Fruit fly (Drosophila melanogaster) whole organism, wandering third instar larva: Measurements from ENCODE around the gene Sas-6.
A peak's percentile ranks its signal among the peaks of the same experiment; 100 is the strongest.

Experiments used
- Abd-B ChIP-seq: fragments of >200 bp; optimal IDR thresholded peaks from 2 replicates; lab custom pipeline; 2017; ENCODE audit warnings: missing biosample characterization, missing genetic modification characterization
- CG32264 ChIP-seq: fragments of 200-800 bp; sonication (Bioruptor generic); optimal IDR thresholded peaks from 2 replicates; lab custom pipeline; 2016; ENCODE audit warnings: missing biosample characterization, missing genetic modification characterization
- CG9705 ChIP-seq: fragments of 200-800 bp; sonication (Bioruptor generic); optimal IDR thresholded peaks from 2 replicates; lab custom pipeline; 2018; ENCODE audit warnings: missing biosample characterization, mild to moderate bottlenecking, missing genetic modification characterization
- CrebA ChIP-seq: fragments of 200-800 bp; sonication (Bioruptor generic); optimal IDR thresholded peaks from 2 replicates; lab custom pipeline; 2016; ENCODE audit warnings: missing biosample characterization, mild to moderate bottlenecking, missing genetic modification characterization, borderline replicate concordance
- Dfd ChIP-seq: fragments of >200 bp; optimal IDR thresholded peaks from 2 replicates; lab custom pipeline; 2017; ENCODE audit warnings: missing biosample characterization, missing genetic modification characterization
- Dif ChIP-seq: fragments of 200-275, 200-300 bp; sonication (Bioruptor generic); optimal IDR thresholded peaks from 2 replicates; lab custom pipeline; 2018; ENCODE audit warnings: missing biosample characterization, missing genetic modification characterization; ENCODE audit not compliant: partially characterized antibody
- GATAd ChIP-seq: sonication (Bioruptor generic); optimal IDR thresholded peaks from 2 replicates; lab custom pipeline; 2016; ENCODE audit warnings: missing biosample characterization, missing genetic modification characterization
- HLH106 ChIP-seq: fragments of 200-800 bp; optimal IDR thresholded peaks from 3 replicates; lab custom pipeline; 2019; ENCODE audit warnings: missing biosample characterization, mild to moderate bottlenecking, missing genetic modification characterization, moderate library complexity
- Hnf4 ChIP-seq: fragments of 200-800 bp; sonication (Bioruptor generic); optimal IDR thresholded peaks from 2 replicates; lab custom pipeline; 2016; ENCODE audit warnings: missing biosample characterization, mild to moderate bottlenecking, missing genetic modification characterization
- Hr78 ChIP-seq: fragments of >200 bp; optimal IDR thresholded peaks from 2 replicates; lab custom pipeline; 2017; ENCODE audit warnings: missing biosample characterization, missing genetic modification characterization
- Hr83 ChIP-seq: fragments of 200-300 bp; sonication (Bioruptor generic); optimal IDR thresholded peaks from 2 replicates; lab custom pipeline; 2016; ENCODE audit warnings: missing biosample characterization, mild to moderate bottlenecking, missing genetic modification characterization, moderate library complexity; ENCODE audit not compliant: poor library complexity, severe bottlenecking
- Jra ChIP-seq: sonication (Bioruptor generic); optimal IDR thresholded peaks from 2 replicates; lab custom pipeline; 2016; ENCODE audit warnings: missing biosample characterization, missing genetic modification characterization
- Mio ChIP-seq: sonication (Bioruptor generic); optimal IDR thresholded peaks from 2 replicates; lab custom pipeline; 2016; ENCODE audit warnings: missing biosample characterization, missing genetic modification characterization
- Myc ChIP-seq: fragments of >200 bp; optimal IDR thresholded peaks from 2 replicates; lab custom pipeline; 2017
- N ChIP-seq: fragments of >200 bp; optimal IDR thresholded peaks from 2 replicates; lab custom pipeline; 2018; ENCODE audit warnings: missing biosample characterization, missing external identifiers, missing genetic modification characterization
- OdsH ChIP-seq: fragments of 200-800 bp; sonication (Bioruptor generic); optimal IDR thresholded peaks from 2 replicates; lab custom pipeline; 2016; ENCODE audit warnings: missing biosample characterization, mild to moderate bottlenecking, missing genetic modification characterization
- Rel ChIP-seq, 2 experiments: fragments of 200-800 bp; sonication (Bioruptor generic) in 1 of 2; optimal IDR thresholded peaks; 2 replicates in 1 of 2; 3 replicates in 1 of 2; lab custom pipeline; 2016 to 2019; ENCODE audit warnings: mild to moderate bottlenecking in 2 of 2, missing biosample characterization in 2 of 2, missing genetic modification characterization in 2 of 2, moderate library complexity in 1 of 2
- Sp1 ChIP-seq: fragments of 200-800 bp; sonication (Bioruptor generic); optimal IDR thresholded peaks from 3 replicates; lab custom pipeline; 2019; ENCODE audit warnings: missing biosample characterization, mild to moderate bottlenecking, missing genetic modification characterization, moderate library complexity
- Vsx2 ChIP-seq: fragments of 200-300, 225-300 bp; sonication (Bioruptor generic); optimal IDR thresholded peaks from 2 replicates; lab custom pipeline; 2018; ENCODE audit warnings: missing biosample characterization, missing genetic modification characterization; ENCODE audit not compliant: partially characterized antibody
- br ChIP-seq: fragments of 200-800 bp; sonication (Bioruptor generic); optimal IDR thresholded peaks from 2 replicates; lab custom pipeline; 2016; ENCODE audit warnings: missing biosample characterization, missing genetic modification characterization
- brk ChIP-seq: fragments of 200-800 bp; sonication (Bioruptor generic); optimal IDR thresholded peaks from 2 replicates; lab custom pipeline; 2016; ENCODE audit warnings: missing biosample characterization, mild to moderate bottlenecking, missing genetic modification characterization
- dl ChIP-seq, 2 experiments: fragments of 175-275, 200-275 bp in 1 of 2; fragments of 200-275 bp in 1 of 2; sonication (Bioruptor generic); optimal IDR thresholded peaks; lab custom pipeline; 2018; ENCODE audit warnings: mild to moderate bottlenecking in 2 of 2, missing biosample characterization in 2 of 2, missing genetic modification characterization in 2 of 2, moderate library complexity in 2 of 2; ENCODE audit not compliant: partially characterized antibody in 2 of 2, insufficient read depth in 1 of 2
- dmrt93B ChIP-seq: fragments of 200-800 bp; sonication (Bioruptor generic); optimal IDR thresholded peaks from 2 replicates; lab custom pipeline; 2018; ENCODE audit warnings: missing biosample characterization, mild to moderate bottlenecking, missing genetic modification characterization
- dsf ChIP-seq: sonication (Bioruptor generic); optimal IDR thresholded peaks from 2 replicates; lab custom pipeline; 2016; ENCODE audit warnings: missing biosample characterization, missing genetic modification characterization, borderline replicate concordance
- ey ChIP-seq: fragments of 200-800 bp; sonication (Bioruptor generic); optimal IDR thresholded peaks from 2 replicates; lab custom pipeline; 2016; ENCODE audit warnings: missing biosample characterization, missing genetic modification characterization
- foxo ChIP-seq, 2 experiments: fragments of 200-800 bp; sonication (Bioruptor generic); optimal IDR thresholded peaks; 2 replicates in 1 of 2; 3 replicates in 1 of 2; lab custom pipeline; 2016 to 2017; ENCODE audit warnings: missing biosample characterization in 2 of 2, missing genetic modification characterization in 2 of 2
- fru ChIP-seq: fragments of 200-800 bp; sonication (Bioruptor generic); optimal IDR thresholded peaks from 3 replicates; lab custom pipeline; 2016; ENCODE audit warnings: missing biosample characterization, mild to moderate bottlenecking, missing genetic modification characterization
- h ChIP-seq: fragments of 200-800 bp; sonication (Bioruptor generic); optimal IDR thresholded peaks from 3 replicates; lab custom pipeline; 2016; ENCODE audit warnings: missing biosample characterization, mild to moderate bottlenecking, missing genetic modification characterization
- jim ChIP-seq: fragments of 175-275, 200-325 bp; sonication (Bioruptor generic); optimal IDR thresholded peaks from 2 replicates; lab custom pipeline; 2016; ENCODE audit warnings: missing biosample characterization, mild to moderate bottlenecking, missing genetic modification characterization
- lola ChIP-seq: fragments of >200 bp; optimal IDR thresholded peaks from 2 replicates; lab custom pipeline; 2017; ENCODE audit warnings: missing biosample characterization, missing genetic modification characterization
- pan ChIP-seq: fragments of >200 bp; optimal IDR thresholded peaks from 2 replicates; lab custom pipeline; 2017
- psq ChIP-seq: fragments of 200-800 bp; sonication (Bioruptor generic); optimal IDR thresholded peaks from 3 replicates; lab custom pipeline; 2017; ENCODE audit warnings: missing biosample characterization, mild to moderate bottlenecking, missing genetic modification characterization, moderate library complexity
- rgr ChIP-seq: fragments of 200-800 bp; sonication (Bioruptor generic); optimal IDR thresholded peaks from 3 replicates; lab custom pipeline; 2016; ENCODE audit warnings: missing biosample characterization, mild to moderate bottlenecking, missing genetic modification characterization
- sage ChIP-seq: fragments of 200-800 bp; sonication (Bioruptor generic); optimal IDR thresholded peaks from 2 replicates; lab custom pipeline; 2016; ENCODE audit warnings: missing biosample characterization, mild to moderate bottlenecking, missing genetic modification characterization
- sv ChIP-seq: fragments of 200-800 bp; sonication (Bioruptor generic); optimal IDR thresholded peaks from 3 replicates; lab custom pipeline; 2016; ENCODE audit warnings: missing biosample characterization, missing genetic modification characterization
- tai ChIP-seq: sonication (Bioruptor generic); optimal IDR thresholded peaks from 2 replicates; lab custom pipeline; 2016; ENCODE audit warnings: missing biosample characterization, missing genetic modification characterization
- usp ChIP-seq: fragments of >200 bp; optimal IDR thresholded peaks from 2 replicates; lab custom pipeline; 2017; ENCODE audit warnings: missing biosample characterization, missing genetic modification characterization
- woc ChIP-seq: sonication (Bioruptor generic); optimal IDR thresholded peaks from 2 replicates; lab custom pipeline; 2016; ENCODE audit warnings: missing biosample characterization, mild to moderate bottlenecking, missing genetic modification characterization

Sas-6 gene

dm6 chr3R:30013909-30014308 lies 18.8 kb downstream of the Sas-6 start:
- TF ChIP-seq sv (no peak), Jra (no peak), rgr (no peak)

- TF ChIP-seq jim (GFP tag; lab: Kevin White, UChicago) = no peak
- no peak for TF ChIP-seq foxo (GFP tag; optimal IDR thresholded peaks at IDR 0.05; lab: Kevin White, UChicago)
- no peak for TF ChIP-seq CrebA (GFP tag; lab: Kevin White, UChicago)
- no peak for TF ChIP-seq sage (GFP tag; lab: Kevin White, UChicago)
- TF ChIP-seq dmrt93B = no peak
- no peak for TF ChIP-seq Dfd
- no peak for TF ChIP-seq Jra
- no peak for TF ChIP-seq HLH106 (tag; lab: Kevin White, UChicago)
- TF ChIP-seq psq (GFP tag; lab: Kevin White, UChicago) = no peak
- TF ChIP-seq usp (GFP tag; lab: Kevin White, UChicago) = no peak
- no peak for TF ChIP-seq CG9705
- no peak for TF ChIP-seq dl (GFP tag; optimal IDR thresholded peaks at IDR 0.05; lab: Kevin White, UChicago; ENCODE audit: insufficient read depth in 1 of 2, partially characterized antibody in 2 of 2)
- TF ChIP-seq, all 38 proteins: peak for 0
Observed at dm6 chr3R:30014480-30014879, 19.3 kb downstream of the Sas-6 start.

- TF ChIP-seq Dfd (no peak), dmrt93B (no peak), Dif (GFP tag; lab: Kevin White, UChicago) (peak; percentile 54), usp (GFP tag; lab: Kevin White, UChicago) (no peak), rgr (peak; percentile 56), Jra (peak; percentile 53), HLH106 (tag; lab: Kevin White, UChicago) (no peak), brk (GFP tag; lab: Kevin White, UChicago) (no peak), sv (no peak), ey (GFP tag; lab: Kevin White, UChicago) (peak; percentile 3), tai (GFP tag; lab: Kevin White, UChicago) (no peak), woc (GFP tag; lab: Kevin White, UChicago) (no peak), GATAd (GFP tag; lab: Kevin White, UChicago) (peak; percentile 82), CrebA (GFP tag; lab: Kevin White, UChicago) (no peak), lola (no peak), Sp1 (peak; percentile 63), OdsH (peak; percentile 19), pan (lab: Kevin White, UChicago) (no peak), fru (GFP tag; lab: Kevin White, UChicago) (peak; percentile 56), Myc (lab: Kevin White, UChicago) (peak; percentile 1), jim (GFP tag; lab: Kevin White, UChicago) (no peak), h (peak; percentile 51), Hnf4 (GFP tag; lab: Kevin White, UChicago) (peak; percentile 58), N (GFP tag; lab: Kevin White, UChicago) (no peak), Rel (GFP tag; optimal IDR thresholded peaks at IDR 0.05; lab: Kevin White, UChicago) (no peak), Rel (tag; optimal IDR thresholded peaks at IDR 0.05; lab: Kevin White, UChicago) (peak; percentile 70), Vsx2 (GFP tag; lab: Kevin White, UChicago) (peak; percentile 61), sage (GFP tag; lab: Kevin White, UChicago) (no peak), Hr78 (GFP tag; lab: Kevin White, UChicago) (no peak), Abd-B (GFP tag; lab: Kevin White, UChicago) (no peak), CG9705 (peak; percentile 37), br (GFP tag; lab: Kevin White, UChicago) (peak; percentile 4), foxo (GFP tag; optimal IDR thresholded peaks at IDR 0.05; lab: Kevin White, UChicago) (peak in 1 of 2 experiments; percentile 52)
Observed at dm6 chr3R:30014977-30015514, 19.9 kb downstream of the Sas-6 start, which contains the start of gene CG7920. Gene CG7920, minus strand, starts transcription at chr3R:30015284.

dm6 chr3R:30021009-30021408 lies 25.9 kb downstream of the Sas-6 start:
- TF ChIP-seq Rel (GFP tag; optimal IDR thresholded peaks at IDR 0.05; lab: Kevin White, UChicago) = no peak
- TF ChIP-seq Rel (tag; optimal IDR thresholded peaks at IDR 0.05; lab: Kevin White, UChicago) = no peak
- TF ChIP-seq Hr83 = no peak
- TF ChIP-seq Abd-B (GFP tag; lab: Kevin White, UChicago) = no peak
- TF ChIP-seq Vsx2 (GFP tag; lab: Kevin White, UChicago) = no peak
- TF ChIP-seq rgr = peak; percentile 33
- no peak for TF ChIP-seq Dif (GFP tag; lab: Kevin White, UChicago)
- no peak for TF ChIP-seq sage (GFP tag; lab: Kevin White, UChicago)
- no peak for TF ChIP-seq Jra
- no peak for TF ChIP-seq Hnf4 (GFP tag; lab: Kevin White, UChicago)
- TF ChIP-seq CG32264 (GFP tag; lab: Kevin White, UChicago) = no peak
- no peak for TF ChIP-seq usp (GFP tag; lab: Kevin White, UChicago)
- TF ChIP-seq Mio = no peak
- no peak for TF ChIP-seq pan (lab: Kevin White, UChicago)
- peak; percentile 22 for TF ChIP-seq fru (GFP tag; lab: Kevin White, UChicago)
- no peak for TF ChIP-seq OdsH
- no peak for TF ChIP-seq woc (GFP tag; lab: Kevin White, UChicago)
- TF ChIP-seq dmrt93B = no peak
- TF ChIP-seq dsf = no peak
- peak; percentile 20 for TF ChIP-seq ey (GFP tag; lab: Kevin White, UChicago)
- TF ChIP-seq br (GFP tag; lab: Kevin White, UChicago) = no peak
- no peak for TF ChIP-seq CrebA (GFP tag; lab: Kevin White, UChicago)
- no peak for TF ChIP-seq GATAd (GFP tag; lab: Kevin White, UChicago)
- no peak for TF ChIP-seq lola
- TF ChIP-seq Hr78 (GFP tag; lab: Kevin White, UChicago) = no peak
- no peak for TF ChIP-seq Dfd
- no peak for TF ChIP-seq N (GFP tag; lab: Kevin White, UChicago)
- TF ChIP-seq Sp1 = peak; percentile 7
- no peak for TF ChIP-seq dl (GFP tag; optimal IDR thresholded peaks at IDR 0.05; lab: Kevin White, UChicago; ENCODE audit: insufficient read depth in 1 of 2, partially characterized antibody in 2 of 2)
- peak in 1 of 2 experiments; percentile 12 for TF ChIP-seq foxo (GFP tag; optimal IDR thresholded peaks at IDR 0.05; lab: Kevin White, UChicago)
